Worm (Caenorhabditis elegans): ENCODE measurements around the gene Y49G5B.1.

The Y49G5B.1 gene

DNA sequence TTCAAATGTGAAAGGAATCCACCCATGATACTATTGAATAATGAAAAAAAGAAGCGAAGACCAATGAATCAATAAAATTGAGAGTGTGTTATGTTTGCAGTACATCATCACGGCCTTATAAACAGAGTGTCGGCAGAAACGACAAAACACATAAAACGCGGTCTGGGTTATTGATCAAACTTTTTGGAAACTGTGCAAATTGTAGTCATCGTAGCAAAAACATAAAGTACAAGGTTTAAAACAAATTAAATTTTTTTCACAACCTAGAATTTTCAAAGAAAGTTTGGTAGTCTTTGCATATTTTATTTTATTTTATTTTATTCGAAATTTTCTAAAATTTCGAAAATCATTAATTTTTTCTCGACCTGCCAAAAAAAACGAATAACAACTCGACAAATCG, 19.9 kb downstream of the Y49G5B.1 start, which contains the start of gene cest-35.1:
cest-35.1 (minus strand) TSS at position 101 of the 400 bp plus-strand sequence.
- no peak for TF ChIP-seq lim-7 (GFP tag; IDR thresholded peaks at IDR 0.05)
- TF ChIP-seq nhr-28 (tag; optimal IDR thresholded peaks at IDR 0.05), result peak; percentile 25
- no peak for TF ChIP-seq daf-16 (GFP tag; optimal IDR thresholded peaks at IDR 0.05)
- TF ChIP-seq daf-16 (tag; optimal IDR thresholded peaks at IDR 0.05), result peak; percentile 29

DNA sequence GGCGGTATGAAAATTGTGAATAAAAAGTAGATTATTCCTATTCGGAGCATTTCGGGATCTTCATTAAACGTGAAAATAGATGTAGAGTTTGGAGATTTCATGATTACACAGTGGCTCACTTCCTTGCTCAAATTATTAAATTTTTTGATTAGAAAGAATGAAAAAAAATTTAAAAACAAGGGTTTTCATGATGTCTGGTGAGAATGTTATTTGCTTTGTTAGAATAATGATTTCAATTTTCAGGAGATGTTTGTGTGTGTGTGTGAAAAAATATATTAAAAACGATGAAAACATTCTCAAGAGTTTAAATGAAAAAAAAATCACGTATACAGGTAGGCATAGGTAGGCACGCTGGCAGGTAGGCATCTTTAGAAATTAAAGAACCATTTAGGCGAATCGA, 28.8 kb downstream of the Y49G5B.1 start, which contains the start of gene srt-68:
srt-68 (minus strand) TSS at position 101 of the 400 bp plus-strand sequence.
- TF ChIP-seq zfp-2 (tag; optimal IDR thresholded peaks at IDR 0.05) (no peak), ceh-20 (GFP tag; IDR thresholded peaks at IDR 0.05) (no peak), nhr-111 (GFP tag; optimal IDR thresholded peaks at IDR 0.05) (no peak), ZK546.5 (tag; optimal IDR thresholded peaks at IDR 0.05) (no peak), ceh-32 (tag; optimal IDR thresholded peaks at IDR 0.05; ENCODE audit: poor library complexity) (no peak), T26A8.4 (GFP tag; IDR thresholded peaks at IDR 0.05) (no peak), nhr-76 (tag; optimal IDR thresholded peaks at IDR 0.05) (no peak), nhr-42 (GFP tag; IDR thresholded peaks at IDR 0.05) (no peak), lin-1 (GFP tag; IDR thresholded peaks at IDR 0.05) (no peak), ctbp-1 (GFP tag; IDR thresholded peaks at IDR 0.05) (no peak), hif-1 (tag; optimal IDR thresholded peaks at IDR 0.05) (no peak), ama-1 (optimal IDR thresholded peaks at IDR 0.05) (no peak), vab-7 (GFP tag; IDR thresholded peaks at IDR 0.05) (no peak), zip-11 (GFP tag; IDR thresholded peaks at IDR 0.05) (no peak)

DNA sequence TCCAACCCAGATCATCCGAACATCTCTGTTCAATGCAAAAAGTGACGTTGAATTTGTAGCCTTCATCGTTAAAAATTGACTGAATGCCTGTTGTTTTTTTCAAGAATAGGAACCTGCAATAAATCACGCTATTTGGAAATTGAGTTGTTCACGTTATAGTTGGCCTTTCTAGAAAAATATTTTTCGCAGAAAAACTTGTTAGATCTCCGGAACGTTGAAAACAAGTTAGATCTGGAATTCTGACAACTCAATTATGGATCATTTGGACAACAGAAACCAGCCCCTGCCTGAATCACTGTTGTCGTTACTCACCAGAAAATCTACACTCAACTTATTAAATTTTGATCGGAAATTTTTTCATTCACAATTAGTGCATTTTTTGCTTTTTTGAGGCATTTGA, 34.2 kb downstream of the Y49G5B.1 start, which contains the start of gene srt-67:
srt-67 (minus strand) TSS at position 101 of the 400 bp plus-strand sequence.
- TF ChIP-seq skn-1 (tag; optimal IDR thresholded peaks at IDR 0.05) (no peak), nhr-10 (tag; optimal IDR thresholded peaks at IDR 0.05) (no peak), vab-7 (GFP tag; IDR thresholded peaks at IDR 0.05) (no peak), nhr-42 (GFP tag; IDR thresholded peaks at IDR 0.05) (no peak), nhr-25 (tag; optimal IDR thresholded peaks at IDR 0.05; ENCODE audit: borderline replicate concordance, insufficient read depth) (no peak), lin-13 (GFP tag; optimal IDR thresholded peaks at IDR 0.05) (no peak), jun-1 (tag; optimal IDR thresholded peaks at IDR 0.05) (no peak), lim-7 (GFP tag; IDR thresholded peaks at IDR 0.05) (no peak), zfp-3 (GFP tag; conservative IDR thresholded peaks at IDR 0.05) (no peak), Y105C5A.15 (GFP tag; IDR thresholded peaks at IDR 0.05) (no peak), spr-1 (tag; optimal IDR thresholded peaks at IDR 0.05) (no peak), lsy-2 (tag; optimal IDR thresholded peaks at IDR 0.05) (no peak), ceh-44 (GFP tag; IDR thresholded peaks at IDR 0.05) (no peak), attf-4 (tag; optimal IDR thresholded peaks at IDR 0.05) (no peak), pqm-1 (tag; optimal IDR thresholded peaks at IDR 0.05) (no peak), mxl-2 (GFP tag; conservative IDR thresholded peaks at IDR 0.05) (no peak)

ce11 chrV:5259448-5259847, 36.3 kb downstream of the Y49G5B.1 start, which contains the start of gene srt-70:
srt-70 (minus strand) TSS chrV:5259548.
- no peak for TF ChIP-seq unc-39 (tag; optimal IDR thresholded peaks at IDR 0.05)
- no peak for TF ChIP-seq ceh-32 (tag; optimal IDR thresholded peaks at IDR 0.05; ENCODE audit: poor library complexity)
- no peak for TF ChIP-seq gei-8 (GFP tag; optimal IDR thresholded peaks at IDR 0.05)
- no peak for TF ChIP-seq zag-1 (tag; optimal IDR thresholded peaks at IDR 0.05)
- no peak for TF ChIP-seq pha-4 (GFP tag; IDR thresholded peaks at IDR 0.05)
- no peak for TF ChIP-seq pha-4 (tag; optimal IDR thresholded peaks at IDR 0.05)
- TF ChIP-seq nhr-11 (tag; optimal IDR thresholded peaks at IDR 0.05), result no peak
- no peak for TF ChIP-seq mxl-2 (GFP tag; conservative IDR thresholded peaks at IDR 0.05)
- no peak for TF ChIP-seq set-16 (GFP tag; IDR thresholded peaks at IDR 0.05)
- TF ChIP-seq ceh-44 (GFP tag; IDR thresholded peaks at IDR 0.05), result no peak
- TF ChIP-seq aly-2 (tag; optimal IDR thresholded peaks at IDR 0.05), result no peak
- TF ChIP-seq nhr-111 (GFP tag; optimal IDR thresholded peaks at IDR 0.05), result no peak
- TF ChIP-seq mes-2 (tag; optimal IDR thresholded peaks at IDR 0.05; ENCODE audit: poor library complexity, severe bottlenecking), result no peak
- TF ChIP-seq pqm-1 (tag; optimal IDR thresholded peaks at IDR 0.05), result no peak
- TF ChIP-seq fkh-10 (GFP tag; optimal IDR thresholded peaks at IDR 0.05), result no peak
- no peak for TF ChIP-seq skn-1 (tag; optimal IDR thresholded peaks at IDR 0.05)
- no peak for TF ChIP-seq lir-3 (tag; optimal IDR thresholded peaks at IDR 0.05)
